Worm (Caenorhabditis elegans) whole organism, L4 larva: ENCODE results near the gene epg-7.

Source experiments
- ZK546.5 ChIP-seq, 2 experiments: sonication (generic microtip); optimal IDR thresholded peaks; 2 replicates each; lab custom pipeline; 2017; ENCODE audit warnings: missing biosample characterization in 2 of 2, missing genetic modification characterization in 2 of 2
- ceh-82 ChIP-seq: sonication (generic microtip); optimal IDR thresholded peaks from 2 replicates; lab custom pipeline; 2017; ENCODE audit warnings: missing biosample characterization, missing genetic modification characterization
- nhr-77 ChIP-seq: fragments of 150-350 bp; optimal IDR thresholded peaks from 2 replicates; lab custom pipeline; 2014; ENCODE audit warnings: missing biosample characterization, missing genetic modification characterization
- set-16 ChIP-seq: fragments of 200-800 bp; sonication (Bioruptor generic); IDR thresholded peaks from 2 replicates; pipeline ENCODE4 v1.3.6; 2022; ENCODE audit warnings: missing genetic modification reagents, missing genetic modification characterization, missing compliant biosample characterization
- unc-39 ChIP-seq: sonication (generic microtip); optimal IDR thresholded peaks from 2 replicates; lab custom pipeline; 2017; ENCODE audit warnings: missing biosample characterization, missing genetic modification characterization
- unc-62 ChIP-seq, 3 experiments: fragments of 150-350 bp in 1 of 3; sonication (generic microtip); optimal IDR thresholded peaks in 2 of 3; peaks in 1 of 3; 1 replicate in 1 of 3; 2 replicates in 2 of 3; lab custom pipeline; 2014 to 2017; ENCODE audit warnings: missing biosample characterization in 3 of 3, missing genetic modification characterization in 3 of 3, missing genetic modification reagents in 3 of 3, missing genotype in 1 of 3
- zip-11 ChIP-seq: fragments of 200-800 bp; sonication (Bioruptor generic); IDR thresholded peaks from 2 replicates; pipeline ENCODE4 v1.3.6; 2022; ENCODE audit warnings: missing genetic modification characterization, missing compliant biosample characterization

ce11 chrX:7329601-7330000, 4.9 kb upstream of the epg-7 start, which contains the start of gene ttr-59:
- TF ChIP-seq set-16 (no peak), unc-62 (GFP tag; optimal IDR thresholded peaks at IDR 0.05 in 1 of 2; lab: Kevin White, UChicago) (no peak), unc-62 (tag; optimal IDR thresholded peaks at IDR 0.05; lab: Kevin White, UChicago) (no peak), ZK546.5 (tag; optimal IDR thresholded peaks at IDR 0.05; lab: Kevin White, UChicago) (no peak), nhr-77 (tag; lab: Kevin White, UChicago) (no peak), ceh-82 (tag; lab: Kevin White, UChicago) (no peak), zip-11 (no peak), unc-39 (tag; lab: Kevin White, UChicago) (no peak)
